Worm (Caenorhabditis elegans) whole organism, L2 larva: ENCODE results near the gene srx-102.
A peak's percentile ranks its signal among the peaks of the same experiment; 100 is the strongest.

Experiments
- C34F6.9 ChIP-seq: fragments of 150-350 bp; optimal IDR thresholded peaks from 2 replicates; lab custom pipeline; 2014; ENCODE audit warnings: missing biosample characterization, missing genetic modification characterization
- F13H6.1 ChIP-seq: sonication (generic microtip); optimal IDR thresholded peaks from 2 replicates; lab custom pipeline; 2016; ENCODE audit warnings: missing genetic modification characterization, missing compliant biosample characterization
- ZK546.5 ChIP-seq: sonication (generic microtip); optimal IDR thresholded peaks from 2 replicates; lab custom pipeline; 2017; ENCODE audit warnings: missing biosample characterization, missing genetic modification characterization
- aly-2 ChIP-seq: fragments of 150-350 bp; optimal IDR thresholded peaks from 2 replicates; lab custom pipeline; 2014; ENCODE audit warnings: missing biosample characterization, missing genetic modification characterization
- ama-1 ChIP-seq: fragments of 150-350 bp; optimal IDR thresholded peaks from 2 replicates; lab custom pipeline; 2018; ENCODE audit warnings: inconsistent platforms
- ceh-82 ChIP-seq: fragments of 150-350 bp; optimal IDR thresholded peaks from 2 replicates; lab custom pipeline; 2014; ENCODE audit warnings: missing biosample characterization, missing genetic modification characterization
- crh-2 ChIP-seq: sonication (generic microtip); optimal IDR thresholded peaks from 2 replicates; lab custom pipeline; 2017; ENCODE audit warnings: missing biosample characterization, missing genetic modification characterization
- egl-27 ChIP-seq: sonication (generic microtip); optimal IDR thresholded peaks from 3 replicates; lab custom pipeline; 2017; ENCODE audit warnings: missing biosample characterization, missing genetic modification reagents, missing genetic modification characterization
- elt-1 ChIP-seq: fragments of 150-350 bp; optimal IDR thresholded peaks from 2 replicates; lab custom pipeline; 2014; ENCODE audit warnings: missing biosample characterization, missing genetic modification characterization
- fos-1 ChIP-seq: fragments of 150-350 bp; optimal IDR thresholded peaks from 2 replicates; lab custom pipeline; 2014; ENCODE audit warnings: missing biosample characterization, missing genetic modification characterization
- gmeb-1 ChIP-seq: fragments of 150-350 bp; optimal IDR thresholded peaks from 2 replicates; lab custom pipeline; 2014; ENCODE audit warnings: missing biosample characterization, missing genetic modification characterization
- lin-11 ChIP-seq: fragments of 150-350 bp; sonication (generic microtip); optimal IDR thresholded peaks from 2 replicates; lab custom pipeline; 2014; ENCODE audit warnings: missing biosample characterization, missing genetic modification characterization, inconsistent platforms, mixed read lengths
- lin-13 ChIP-seq: fragments of 150-350 bp; optimal IDR thresholded peaks from 2 replicates; lab custom pipeline; 2014; ENCODE audit warnings: missing biosample characterization, missing genetic modification reagents, missing genetic modification characterization
- lin-39 ChIP-seq: fragments of 150-350 bp; optimal IDR thresholded peaks from 2 replicates; lab custom pipeline; 2014; ENCODE audit warnings: missing biosample characterization, missing genetic modification reagents, missing genetic modification characterization
- lsy-2 ChIP-seq, 2 experiments: fragments of 150-350 bp in 1 of 2; sonication (generic microtip) in 1 of 2; optimal IDR thresholded peaks; 2 replicates each; lab custom pipeline; 2014 to 2017; ENCODE audit warnings: missing biosample characterization in 2 of 2, missing genetic modification characterization in 2 of 2
- mab-5 ChIP-seq: fragments of 150-350 bp; optimal IDR thresholded peaks from 2 replicates; lab custom pipeline; 2014; ENCODE audit warnings: missing biosample characterization, missing genetic modification characterization
- mdl-1 ChIP-seq, 2 experiments: fragments of 150-350 bp in 1 of 2; sonication (generic microtip) in 1 of 2; optimal IDR thresholded peaks; 2 replicates each; lab custom pipeline; 2017; ENCODE audit warnings: missing biosample characterization in 2 of 2, missing genetic modification characterization in 2 of 2
- nhr-10 ChIP-seq: sonication (generic microtip); optimal IDR thresholded peaks from 2 replicates; lab custom pipeline; 2017; ENCODE audit warnings: missing biosample characterization, missing genetic modification characterization
- nhr-11 ChIP-seq: fragments of 150-350 bp; optimal IDR thresholded peaks from 2 replicates; lab custom pipeline; 2014; ENCODE audit warnings: missing biosample characterization, missing genetic modification characterization
- nhr-12 ChIP-seq: fragments of 150-350 bp; optimal IDR thresholded peaks from 2 replicates; lab custom pipeline; 2014; ENCODE audit warnings: missing biosample characterization, missing genetic modification characterization
- nhr-129 ChIP-seq: fragments of 150-350 bp; optimal IDR thresholded peaks from 2 replicates; lab custom pipeline; 2014; ENCODE audit warnings: missing biosample characterization, missing genetic modification characterization
- nhr-21 ChIP-seq: fragments of 150-350 bp; optimal IDR thresholded peaks from 2 replicates; lab custom pipeline; 2014; ENCODE audit warnings: missing biosample characterization, missing genetic modification characterization
- nhr-237 ChIP-seq: fragments of 150-350 bp; optimal IDR thresholded peaks from 2 replicates; lab custom pipeline; 2014; ENCODE audit warnings: missing biosample characterization, missing genetic modification characterization
- nhr-25 ChIP-seq: fragments of 150-350 bp; sonication (generic microtip); optimal IDR thresholded peaks from 3 replicates; lab custom pipeline; 2014; ENCODE audit warnings: missing biosample characterization, missing genetic modification characterization
- peb-1 ChIP-seq: fragments of 150-350 bp; optimal IDR thresholded peaks from 2 replicates; lab custom pipeline; 2014; ENCODE audit warnings: missing biosample characterization, missing genetic modification characterization
- sem-4 ChIP-seq: fragments of 150-350 bp; optimal IDR thresholded peaks from 2 replicates; lab custom pipeline; 2014; ENCODE audit warnings: missing biosample characterization, missing genetic modification reagents, missing genetic modification characterization
- skn-1 ChIP-seq: sonication (generic microtip); optimal IDR thresholded peaks from 2 replicates; lab custom pipeline; 2017; ENCODE audit warnings: missing biosample characterization, missing genetic modification characterization
- sma-3 ChIP-seq: sonication (generic microtip); optimal IDR thresholded peaks from 2 replicates; lab custom pipeline; 2016; ENCODE audit warnings: missing genetic modification reagents, missing genetic modification characterization, missing compliant biosample characterization
- sma-9 ChIP-seq, 2 experiments: fragments of 150-350 bp in 1 of 2; sonication (generic microtip) in 1 of 2; optimal IDR thresholded peaks; 2 replicates each; lab custom pipeline; 2014 to 2016; ENCODE audit warnings: missing genetic modification characterization in 2 of 2, mild to moderate bottlenecking in 1 of 2, missing biosample characterization in 1 of 2, missing compliant biosample characterization in 1 of 2, missing genetic modification reagents in 1 of 2, moderate library complexity in 1 of 2
- snpc-4 ChIP-seq: fragments of 150-350 bp; optimal IDR thresholded peaks from 2 replicates; lab custom pipeline; 2014; ENCODE audit warnings: missing biosample characterization, missing genetic modification characterization
- unc-39 ChIP-seq: fragments of 150-350 bp; optimal IDR thresholded peaks from 2 replicates; lab custom pipeline; 2014; ENCODE audit warnings: missing biosample characterization, missing genetic modification characterization
- unc-55 ChIP-seq: fragments of 150-350 bp; sonication (generic microtip); optimal IDR thresholded peaks from 3 replicates; lab custom pipeline; 2014; ENCODE audit warnings: missing biosample characterization, missing genetic modification reagents, missing genetic modification characterization
- unc-62 ChIP-seq: fragments of 150-350 bp; optimal IDR thresholded peaks from 2 replicates; lab custom pipeline; 2014; ENCODE audit warnings: missing biosample characterization, missing genetic modification reagents, missing genetic modification characterization
- ztf-4 ChIP-seq: fragments of 150-350 bp; optimal IDR thresholded peaks from 2 replicates; lab custom pipeline; 2014; ENCODE audit warnings: missing biosample characterization, missing genetic modification characterization

Gene srx-102

ce11 chrII:3699591-3699990 is 5.0 kb upstream of the srx-102 start, which contains the start of gene srx-104:
Gene srx-104 (minus strand): TSS chrII:3699691.
- TF ChIP-seq lin-39 (no peak), F13H6.1 (tag; lab: Kevin White, UChicago) (no peak), nhr-11 (tag; lab: Kevin White, UChicago) (no peak), unc-39 (no peak), lsy-2 (tag; optimal IDR thresholded peaks at IDR 0.05; lab: Kevin White, UChicago) (no peak), nhr-129 (tag; lab: Kevin White, UChicago) (no peak), ama-1 (lab: Kevin White, UChicago) (no peak), ZK546.5 (tag; lab: Kevin White, UChicago) (no peak), nhr-25 (tag; lab: Kevin White, UChicago) (no peak), aly-2 (no peak), skn-1 (no peak), nhr-21 (tag; lab: Kevin White, UChicago) (no peak), nhr-237 (tag; lab: Kevin White, UChicago) (no peak), ztf-4 (tag; lab: Kevin White, UChicago) (no peak), unc-62 (no peak), nhr-12 (tag; lab: Kevin White, UChicago) (no peak), elt-1 (no peak), gmeb-1 (tag; lab: Kevin White, UChicago) (no peak)

- TF ChIP-seq unc-39, result no peak
- no peak for TF ChIP-seq gmeb-1 (tag; lab: Kevin White, UChicago)
- no peak for TF ChIP-seq elt-1
- TF ChIP-seq nhr-10 (tag; lab: Kevin White, UChicago), result no peak
- TF ChIP-seq lsy-2 (tag; optimal IDR thresholded peaks at IDR 0.05; lab: Kevin White, UChicago), result no peak
- no peak for TF ChIP-seq fos-1 (tag; lab: Kevin White, UChicago)
- no peak for TF ChIP-seq mab-5
- TF ChIP-seq nhr-12 (tag; lab: Kevin White, UChicago), result no peak
- TF ChIP-seq ZK546.5 (tag; lab: Kevin White, UChicago), result no peak
- TF ChIP-seq, all 48 proteins: peak for 0
Observed at ce11 chrII:3690646-3691045, 3.9 kb downstream of the srx-102 start, which contains the start of gene srx-101. Gene srx-101 (minus strand): TSS chrII:3690746.

- TF ChIP-seq snpc-4 (tag; lab: Kevin White, UChicago), result no peak
- TF ChIP-seq sma-3 (GFP tag; lab: Kevin White, UChicago), result no peak
- TF ChIP-seq C34F6.9 (tag; lab: Kevin White, UChicago), result no peak
- no peak for TF ChIP-seq lin-13 (GFP tag; lab: Kevin White, UChicago)
- no peak for TF ChIP-seq crh-2 (tag; lab: Kevin White, UChicago)
- no peak for TF ChIP-seq egl-27
- no peak for TF ChIP-seq aly-2
- no peak for TF ChIP-seq nhr-10 (tag; lab: Kevin White, UChicago)
- no peak for TF ChIP-seq ceh-82 (tag; lab: Kevin White, UChicago)
- TF ChIP-seq, all 48 proteins: peak for 0
Observed at ce11 chrII:3688333-3688732, 6.2 kb downstream of the srx-102 start, which contains the start of gene ifas-1. Gene ifas-1 (minus strand): TSS chrII:3688719.

ce11 chrII:3684487-3685067 is 10.0 kb downstream of the srx-102 start:
- TF ChIP-seq snpc-4 (tag; lab: Kevin White, UChicago) (no peak), nhr-237 (tag; lab: Kevin White, UChicago) (no peak), fos-1 (tag; lab: Kevin White, UChicago) (peak; percentile 44), lsy-2 (tag; optimal IDR thresholded peaks at IDR 0.05; lab: Kevin White, UChicago) (no peak), skn-1 (no peak), lin-11 (tag; lab: Kevin White, UChicago) (no peak), F13H6.1 (tag; lab: Kevin White, UChicago) (no peak), sma-3 (GFP tag; lab: Kevin White, UChicago) (no peak), unc-55 (peak; percentile 37)

- peak; percentile 66 for TF ChIP-seq unc-55
- TF ChIP-seq nhr-129 (tag; lab: Kevin White, UChicago), result peak; percentile 62
- TF ChIP-seq peb-1 (tag; lab: Kevin White, UChicago), result no peak
- peak; percentile 42 to 88 for TF ChIP-seq lsy-2 (tag; optimal IDR thresholded peaks at IDR 0.05; lab: Kevin White, UChicago)
- no peak for TF ChIP-seq unc-39
- peak; percentile 91 for TF ChIP-seq gmeb-1 (tag; lab: Kevin White, UChicago)
- TF ChIP-seq nhr-237 (tag; lab: Kevin White, UChicago), result no peak
- peak; percentile 78 for TF ChIP-seq fos-1 (tag; lab: Kevin White, UChicago)
- no peak for TF ChIP-seq nhr-12 (tag; lab: Kevin White, UChicago)
- no peak for TF ChIP-seq nhr-10 (tag; lab: Kevin White, UChicago)
- TF ChIP-seq C34F6.9 (tag; lab: Kevin White, UChicago), result peak; percentile 89
- TF ChIP-seq nhr-21 (tag; lab: Kevin White, UChicago), result peak; percentile 61
- TF ChIP-seq mdl-1 (tag; optimal IDR thresholded peaks at IDR 0.05; lab: Kevin White, UChicago), result peak in 1 of 2 experiments; percentile 55
- peak; percentile 72 for TF ChIP-seq sma-3 (GFP tag; lab: Kevin White, UChicago)
- TF ChIP-seq lin-13 (GFP tag; lab: Kevin White, UChicago), result peak; percentile 78
- peak; percentile 72 for TF ChIP-seq crh-2 (tag; lab: Kevin White, UChicago)
- peak; percentile 57 for TF ChIP-seq sem-4 (tag; lab: Kevin White, UChicago)
- TF ChIP-seq mab-5, result peak; percentile 75
- peak; percentile 80 for TF ChIP-seq sma-9 (GFP tag; optimal IDR thresholded peaks at IDR 0.05; lab: Kevin White, UChicago)
- TF ChIP-seq sma-9 (tag; optimal IDR thresholded peaks at IDR 0.05; lab: Kevin White, UChicago), result no peak
- TF ChIP-seq snpc-4 (tag; lab: Kevin White, UChicago), result peak; percentile 43
Observed at ce11 chrII:3682770-3683234, 11.8 kb downstream of the srx-102 start, which contains the start of gene F19B10.1. Gene F19B10.1 (plus strand): TSS chrII:3683184.
